Worm (Caenorhabditis elegans): ENCODE measurements around the gene mrps-9.

mrps-9 gene

DNA sequence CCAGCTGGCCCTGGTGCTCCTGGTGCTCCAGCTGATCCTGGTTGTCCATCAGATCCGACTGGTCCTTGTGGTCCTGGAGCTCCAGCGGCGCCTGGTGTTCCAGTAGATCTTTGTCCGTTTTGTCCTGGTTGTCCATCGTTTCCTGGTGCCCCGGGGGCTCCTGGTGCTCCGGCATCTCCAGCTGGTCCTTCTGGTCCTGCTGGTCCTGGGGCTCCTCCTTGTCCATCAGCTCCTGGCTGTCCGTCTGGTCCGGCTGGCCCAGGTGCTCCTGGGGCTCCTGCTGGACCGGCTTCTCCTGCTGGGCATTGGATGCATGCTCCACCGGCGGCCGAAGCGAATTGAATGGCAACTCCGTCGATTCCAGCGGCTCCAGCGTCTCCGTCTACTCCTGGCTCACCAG is 3.3 kb upstream of the mrps-9 start:
- TF ChIP-seq ZK185.1 (tag; optimal IDR thresholded peaks at IDR 0.05; ENCODE audit: poor library complexity, severe bottlenecking) (no peak), zfh-2 (GFP tag; conservative IDR thresholded peaks at IDR 0.05) (peak; percentile 95), lin-40 (tag; optimal IDR thresholded peaks at IDR 0.05) (no peak), dpl-1 (GFP tag; optimal IDR thresholded peaks at IDR 0.05) (no peak), cebp-2 (GFP tag; IDR thresholded peaks at IDR 0.05) (no peak), aptf-2 (GFP tag; conservative IDR thresholded peaks at IDR 0.05) (no peak), chd-7 (tag; optimal IDR thresholded peaks at IDR 0.05) (no peak), attf-3 (GFP tag; conservative IDR thresholded peaks at IDR 0.05) (no peak), ets-4 (GFP tag; optimal IDR thresholded peaks at IDR 0.05) (no peak), let-607 (tag; optimal IDR thresholded peaks at IDR 0.05) (no peak), nfyb-1 (GFP tag; IDR thresholded peaks at IDR 0.05) (0 out of 2 replicates have a peak, but pooled peaks have one; percentile 9), F52B5.7 (tag; optimal IDR thresholded peaks at IDR 0.05) (peak; percentile 44), mcd-1 (GFP tag; IDR thresholded peaks at IDR 0.05) (peak; percentile 27; the same call in 1 of the 2 replicates), ztf-22 (GFP tag; optimal IDR thresholded peaks at IDR 0.05) (no peak), egrh-3 (GFP tag; IDR thresholded peaks at IDR 0.05) (peak; percentile 97), ztf-3 (GFP tag; optimal IDR thresholded peaks at IDR 0.05) (no peak), ztf-18 (tag; optimal IDR thresholded peaks at IDR 0.05) (no peak), athp-1 (tag; optimal IDR thresholded peaks at IDR 0.05) (no peak), attf-5 (GFP tag; optimal IDR thresholded peaks at IDR 0.05) (no peak), K12H6.12 (tag; optimal IDR thresholded peaks at IDR 0.05) (no peak), ceh-27 (GFP tag; optimal IDR thresholded peaks at IDR 0.05) (no peak), ztf-26 (tag; optimal IDR thresholded peaks at IDR 0.05) (no peak), nhr-120 (GFP tag; IDR thresholded peaks at IDR 0.05) (no peak), Y79H2A.3 (GFP tag; conservative IDR thresholded peaks at IDR 0.05) (no peak), egl-18 (GFP tag; IDR thresholded peaks at IDR 0.05) (no peak), dox-1 (GFP tag; IDR thresholded peaks at IDR 0.05) (0 out of 2 replicates have a peak, but pooled peaks have one; percentile 23), hmg-20 (GFP tag; IDR thresholded peaks at IDR 0.05) (no peak)

DNA sequence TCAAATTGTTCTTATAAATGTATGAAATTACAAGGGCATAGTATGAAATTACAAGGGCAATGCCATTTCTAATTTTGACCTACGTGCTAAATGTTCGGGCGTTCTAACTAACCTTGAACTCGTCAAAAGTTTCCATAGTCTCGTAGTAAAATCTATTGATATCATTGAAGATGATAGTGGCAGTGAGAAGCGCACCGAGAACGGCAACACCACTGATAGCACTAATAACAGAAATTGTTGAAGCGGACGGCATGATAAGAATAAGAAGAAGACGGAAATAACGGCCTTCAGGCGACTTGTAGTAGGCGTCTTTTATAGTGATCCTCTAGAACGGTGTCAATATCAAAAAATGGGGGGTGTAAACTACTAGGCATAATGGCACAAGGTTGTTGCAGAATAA is 2.5 kb upstream of the mrps-9 start, which contains the start of gene col-91:
TSS of gene col-91 (minus strand) at position 288 of the 400 bp plus-strand sequence.
- TF ChIP-seq bed-2 (GFP tag; IDR thresholded peaks at IDR 0.05) (no peak), F22D6.2 (tag; optimal IDR thresholded peaks at IDR 0.05) (no peak), pha-4 (tag; optimal IDR thresholded peaks at IDR 0.05) (no peak), F37B4.10 (GFP tag; IDR thresholded peaks at IDR 0.05) (no peak), F52B5.7 (tag; optimal IDR thresholded peaks at IDR 0.05) (no peak), hlh-12 (tag; optimal IDR thresholded peaks at IDR 0.05) (no peak), lin-40 (tag; optimal IDR thresholded peaks at IDR 0.05) (no peak), F57C9.4 (tag; optimal IDR thresholded peaks at IDR 0.05) (no peak), lag-1 (GFP tag; IDR thresholded peaks at IDR 0.05) (no peak), die-1 (tag; optimal IDR thresholded peaks at IDR 0.05) (no peak), snpc-3.4 (tag; optimal IDR thresholded peaks at IDR 0.05) (no peak), ztf-26 (tag; optimal IDR thresholded peaks at IDR 0.05) (no peak), somi-1 (GFP tag; optimal IDR thresholded peaks at IDR 0.05) (no peak), B0019.2 (GFP tag; conservative IDR thresholded peaks at IDR 0.05) (no peak), tbx-9 (tag; optimal IDR thresholded peaks at IDR 0.05; ENCODE audit: borderline replicate concordance) (no peak), mcd-1 (GFP tag; IDR thresholded peaks at IDR 0.05) (no peak), Y67H2A.10 (GFP tag; conservative IDR thresholded peaks at IDR 0.05) (no peak), sea-2 (GFP tag; IDR thresholded peaks at IDR 0.05) (no peak)
